Fruit fly (Drosophila melanogaster) whole organism, embryonic: Measurements from ENCODE around the gene Usp1.

Source experiments
- B-H2 ChIP-seq: fragments of 200-800 bp; sonication (Bioruptor generic); optimal IDR thresholded peaks from 2 replicates; lab custom pipeline; 2018; ENCODE audit warnings: missing biosample characterization, mild to moderate bottlenecking, missing genetic modification characterization
- CG10147 ChIP-seq: fragments of 200-800 bp; sonication (Bioruptor generic); optimal IDR thresholded peaks from 2 replicates; lab custom pipeline; 2019; ENCODE audit warnings: missing biosample characterization, mild to moderate bottlenecking, missing genetic modification characterization, moderate library complexity
- CG10431 ChIP-seq: fragments of 200-800 bp; sonication (Bioruptor generic); optimal IDR thresholded peaks from 3 replicates; lab custom pipeline; 2018; ENCODE audit warnings: missing biosample characterization, mild to moderate bottlenecking, missing genetic modification characterization
- CG11456 ChIP-seq: fragments of 200-800 bp; sonication (Bioruptor generic); IDR thresholded peaks from 3 replicates; pipeline ENCODE4 v1.3.6; 2022; ENCODE audit warnings: missing biosample characterization, missing genetic modification characterization
- CG12104 ChIP-seq: fragments of 200-800 bp; sonication (Bioruptor generic); optimal IDR thresholded peaks from 3 replicates; lab custom pipeline; 2016; ENCODE audit warnings: missing biosample characterization, missing genetic modification characterization
- CG12155 ChIP-seq: fragments of 200-800 bp; sonication (Bioruptor generic); optimal IDR thresholded peaks from 3 replicates; lab custom pipeline; 2016; ENCODE audit warnings: missing biosample characterization, missing genetic modification characterization
- CG12219 ChIP-seq: fragments of 200-800 bp; sonication (Bioruptor generic); optimal IDR thresholded peaks from 3 replicates; lab custom pipeline; 2018; ENCODE audit warnings: missing biosample characterization, mild to moderate bottlenecking, missing genetic modification characterization
- CG12299 ChIP-seq: fragments of 200-800 bp; sonication (Bioruptor generic); optimal IDR thresholded peaks from 2 replicates; lab custom pipeline; 2018; ENCODE audit warnings: missing biosample characterization, mild to moderate bottlenecking, missing genetic modification characterization
- CG1233 ChIP-seq: fragments of 200-800 bp; sonication (Bioruptor generic); optimal IDR thresholded peaks from 4 replicates; lab custom pipeline; 2018; ENCODE audit warnings: missing biosample characterization, mild to moderate bottlenecking, missing genetic modification characterization
- CG12391 ChIP-seq: fragments of 200-800 bp; sonication (Bioruptor generic); optimal IDR thresholded peaks from 3 replicates; lab custom pipeline; 2018; ENCODE audit warnings: missing biosample characterization, mild to moderate bottlenecking, missing genetic modification characterization, moderate library complexity
- CG12659 ChIP-seq: fragments of 200-800 bp; sonication (Bioruptor generic); optimal IDR thresholded peaks from 3 replicates; lab custom pipeline; 2017; ENCODE audit warnings: mild to moderate bottlenecking, missing biosample characterization, missing genetic modification reagents, missing genetic modification characterization
- CG13296 ChIP-seq: fragments of 200-800 bp; sonication (Bioruptor generic); optimal IDR thresholded peaks from 3 replicates; lab custom pipeline; 2018; ENCODE audit warnings: missing biosample characterization, mild to moderate bottlenecking, missing genetic modification characterization
- CG13424 ChIP-seq: fragments of 200-800 bp; sonication (Bioruptor generic); optimal IDR thresholded peaks from 2 replicates; lab custom pipeline; 2019; ENCODE audit warnings: missing biosample characterization, mild to moderate bottlenecking, missing genetic modification characterization, moderate library complexity
- CG14860 ChIP-seq: fragments of 200-800 bp; sonication (Bioruptor generic); IDR thresholded peaks from 3 replicates; pipeline ENCODE4 v1.3.6; 2022; ENCODE audit warnings: missing biosample characterization, missing genetic modification characterization; ENCODE audit not compliant: partially characterized antibody
- CG14965 ChIP-seq: fragments of 200-800 bp; sonication (Bioruptor generic); optimal IDR thresholded peaks from 2 replicates; lab custom pipeline; 2016; ENCODE audit warnings: missing biosample characterization, missing genetic modification characterization, borderline replicate concordance
- CG17912 ChIP-seq: fragments of 200-800 bp; sonication (Bioruptor generic); optimal IDR thresholded peaks from 2 replicates; lab custom pipeline; 2018; ENCODE audit warnings: missing biosample characterization, mild to moderate bottlenecking, missing genetic modification characterization
- CG4404 ChIP-seq: fragments of 200-800 bp; sonication (Bioruptor generic); IDR thresholded peaks from 2 replicates; pipeline ENCODE4 v1.3.6; 2022; ENCODE audit warnings: missing biosample characterization, missing genetic modification characterization
- CG6683 ChIP-seq: fragments of 200-800 bp; sonication (Bioruptor generic); optimal IDR thresholded peaks from 2 replicates; lab custom pipeline; 2017; ENCODE audit warnings: missing biosample characterization, mild to moderate bottlenecking, missing genetic modification characterization, missing genetic modification reagents
- CG6813 ChIP-seq: fragments of 200-800 bp; sonication (Bioruptor generic); optimal IDR thresholded peaks from 2 replicates; lab custom pipeline; 2017; ENCODE audit warnings: missing biosample characterization, missing genetic modification characterization, mild to moderate bottlenecking, moderate library complexity, missing genetic modification reagents
- CG7556 ChIP-seq: fragments of 200-800 bp; sonication (Bioruptor generic); optimal IDR thresholded peaks from 2 replicates; lab custom pipeline; 2017; ENCODE audit warnings: missing biosample characterization, mild to moderate bottlenecking, missing genetic modification characterization
- CG8478 ChIP-seq: fragments of >200 bp; optimal IDR thresholded peaks from 2 replicates; lab custom pipeline; 2018
- CG9817 ChIP-seq: fragments of 200-800 bp; sonication (Bioruptor generic); optimal IDR thresholded peaks from 2 replicates; lab custom pipeline; 2018; ENCODE audit warnings: missing biosample characterization, mild to moderate bottlenecking, missing genetic modification characterization, moderate library complexity
- Camta ChIP-seq: fragments of 200-800 bp; sonication (Bioruptor generic); optimal IDR thresholded peaks from 2 replicates; lab custom pipeline; 2016; ENCODE audit warnings: missing biosample characterization, missing genetic modification characterization
- CkIIα-i1 ChIP-seq: fragments of 200-800 bp; sonication (Bioruptor generic); IDR thresholded peaks from 2 replicates; pipeline ENCODE4 v1.3.6; 2022; ENCODE audit warnings: missing biosample characterization, missing genetic modification characterization
- Ets97D ChIP-seq: fragments of 200-800 bp; sonication (Bioruptor generic); optimal IDR thresholded peaks from 3 replicates; lab custom pipeline; 2016; ENCODE audit warnings: missing biosample characterization, missing genetic modification characterization
- Gsc ChIP-seq: fragments of 200-800 bp; sonication (Bioruptor generic); IDR thresholded peaks from 2 replicates; pipeline ENCODE4 v1.3.6; 2022; ENCODE audit warnings: missing biosample characterization, missing genetic modification characterization
- H2.0 ChIP-seq: fragments of 200-800 bp; sonication (Bioruptor generic); IDR thresholded peaks from 2 replicates; pipeline ENCODE4 v1.3.6; 2022; ENCODE audit warnings: missing biosample characterization, missing genetic modification characterization
- Kr ChIP-seq: fragments of 200-800 bp; sonication (Bioruptor generic); optimal IDR thresholded peaks from 2 replicates; lab custom pipeline; 2017; ENCODE audit warnings: missing biosample characterization, mild to moderate bottlenecking, missing genetic modification characterization
- NC2β ChIP-seq: fragments of 200-800 bp; sonication (Bioruptor generic); optimal IDR thresholded peaks from 2 replicates; lab custom pipeline; 2016; ENCODE audit warnings: missing biosample characterization, missing genetic modification characterization
- Neu2 ChIP-seq: fragments of 200-800 bp; sonication (Bioruptor generic); optimal IDR thresholded peaks from 3 replicates; lab custom pipeline; 2016; ENCODE audit warnings: missing biosample characterization, missing genetic modification characterization, borderline replicate concordance
- Nf-YA ChIP-seq: fragments of 200-800 bp; sonication (Bioruptor generic); IDR thresholded peaks from 2 replicates; pipeline ENCODE4 v1.3.6; 2022; ENCODE audit warnings: missing biosample characterization, missing genetic modification characterization
- Nf-YB ChIP-seq: fragments of 200-800 bp; sonication (Bioruptor generic); optimal IDR thresholded peaks from 3 replicates; lab custom pipeline; 2019; ENCODE audit warnings: missing biosample characterization, mild to moderate bottlenecking, missing genetic modification characterization, moderate library complexity
- Pdp1 ChIP-seq, 2 experiments: fragments of 200-800 bp; sonication (Bioruptor generic); optimal IDR thresholded peaks; 3 replicates each; lab custom pipeline; 2016; ENCODE audit warnings: missing biosample characterization in 2 of 2, missing genetic modification characterization in 2 of 2, mild to moderate bottlenecking in 1 of 2, moderate library complexity in 1 of 2
- Sin3A ChIP-seq: fragments of >200 bp; optimal IDR thresholded peaks from 2 replicates; lab custom pipeline; 2018
- Stat92E ChIP-seq, 3 experiments: fragments of >200 bp in 2 of 3; fragments of 200-800 bp in 1 of 3; sonication (Bioruptor generic) in 1 of 3; optimal IDR thresholded peaks; 2 replicates each; lab custom pipeline; 2017 to 2019; ENCODE audit warnings: missing biosample characterization in 3 of 3, missing genetic modification characterization in 3 of 3, mild to moderate bottlenecking in 1 of 3, moderate library complexity in 1 of 3
- ci ChIP-seq: fragments of 200-800 bp; sonication (Bioruptor generic); IDR thresholded peaks from 3 replicates; pipeline ENCODE4 v1.3.6; 2022; ENCODE audit warnings: missing biosample characterization, missing genetic modification characterization
- cwo ChIP-seq: fragments of 200-800 bp; sonication (Bioruptor generic); optimal IDR thresholded peaks from 3 replicates; lab custom pipeline; 2017; ENCODE audit warnings: missing biosample characterization, missing genetic modification characterization, mild to moderate bottlenecking, moderate library complexity, missing genetic modification reagents
- ftz-f1 ChIP-seq: fragments of 200-800 bp; sonication (Bioruptor generic); optimal IDR thresholded peaks from 2 replicates; lab custom pipeline; 2016; ENCODE audit warnings: missing biosample characterization, missing genetic modification characterization
- gem ChIP-seq: fragments of 200-800 bp; sonication (Bioruptor generic); optimal IDR thresholded peaks from 2 replicates; lab custom pipeline; 2019; ENCODE audit warnings: missing biosample characterization, mild to moderate bottlenecking, missing genetic modification characterization, moderate library complexity
- grn ChIP-seq: fragments of 200-800 bp; sonication (Bioruptor generic); optimal IDR thresholded peaks from 3 replicates; lab custom pipeline; 2017; ENCODE audit warnings: missing biosample characterization, missing genetic modification characterization
- gsb-n ChIP-seq: fragments of 200-800 bp; sonication (Bioruptor generic); optimal IDR thresholded peaks from 3 replicates; lab custom pipeline; 2018; ENCODE audit warnings: missing biosample characterization, mild to moderate bottlenecking, missing genetic modification characterization
- ham ChIP-seq: fragments of 200-800 bp; sonication (Bioruptor generic); IDR thresholded peaks from 2 replicates; pipeline ENCODE4 v1.3.6; 2022; ENCODE audit warnings: missing biosample characterization, missing genetic modification characterization
- lmd ChIP-seq: fragments of 200-800 bp; sonication (Bioruptor generic); IDR thresholded peaks from 2 replicates; pipeline ENCODE4 v1.3.6; 2022; ENCODE audit warnings: missing biosample characterization, missing genetic modification characterization
- maf-S ChIP-seq: fragments of 200-800 bp; sonication (Bioruptor generic); optimal IDR thresholded peaks from 2 replicates; lab custom pipeline; 2016; ENCODE audit warnings: missing biosample characterization, missing genetic modification characterization
- nmo ChIP-seq: fragments of 200-800 bp; sonication (Bioruptor generic); optimal IDR thresholded peaks from 2 replicates; lab custom pipeline; 2018; ENCODE audit warnings: missing biosample characterization, mild to moderate bottlenecking, missing genetic modification characterization, moderate library complexity
- pfk ChIP-seq: fragments of 200-800 bp; sonication (Bioruptor generic); optimal IDR thresholded peaks from 2 replicates; lab custom pipeline; 2018; ENCODE audit warnings: missing biosample characterization, mild to moderate bottlenecking, missing genetic modification characterization, moderate library complexity
- pros ChIP-seq: fragments of 200-800 bp; sonication (Bioruptor generic); optimal IDR thresholded peaks from 3 replicates; lab custom pipeline; 2019; ENCODE audit warnings: missing biosample characterization, mild to moderate bottlenecking, missing genetic modification characterization, moderate library complexity
- ranshi ChIP-seq: fragments of 200-800 bp; sonication (Bioruptor generic); IDR thresholded peaks from 2 replicates; pipeline ENCODE4 v1.3.6; 2022; ENCODE audit warnings: missing biosample characterization, missing genetic modification characterization
- seq ChIP-seq: fragments of 200-800 bp; sonication (Bioruptor generic); IDR thresholded peaks from 2 replicates; pipeline ENCODE4 v1.3.6; 2022; ENCODE audit warnings: missing biosample characterization, missing genetic modification characterization
- sr ChIP-seq: fragments of 200-800 bp; sonication (Bioruptor generic); IDR thresholded peaks from 3 replicates; pipeline ENCODE4 v1.3.6; 2022; ENCODE audit warnings: missing biosample characterization, missing genetic modification characterization
- tio ChIP-seq: fragments of 200-800 bp; sonication (Bioruptor generic); optimal IDR thresholded peaks from 2 replicates; lab custom pipeline; 2017; ENCODE audit warnings: missing biosample characterization, missing genetic modification characterization, inconsistent platforms

Gene Usp1

dm6 chr3R:29207996-29208395 lies 21.0 kb upstream of the Usp1 start (continued):
- TF ChIP-seq Gsc (no peak), CG10431 (no peak), H2.0 (GFP tag; lab: Robert Waterston, UW) (peak; percentile 69), CG8478 (lab: Kevin White, UChicago) (no peak), grn (GFP tag; lab: Kevin White, UChicago) (no peak), CkIIα-i1 (GFP tag; lab: Robert Waterston, UW) (no peak), Stat92E (GFP tag; optimal IDR thresholded peaks at IDR 0.05; lab: Kevin White, UChicago) (no peak), CG12104 (GFP tag; lab: Kevin White, UChicago) (peak; percentile 8), pfk (GFP tag; lab: Kevin White, UChicago) (no peak), Sin3A (lab: Kevin White, UChicago) (no peak), seq (GFP tag; lab: Robert Waterston, UW) (peak; percentile 60), Nf-YA (GFP tag; lab: Robert Waterston, UW) (peak; percentile 54), nmo (GFP tag; lab: Kevin White, UChicago) (peak; percentile 76), maf-S (GFP tag; lab: Kevin White, UChicago) (no peak), Pdp1 (GFP tag; optimal IDR thresholded peaks at IDR 0.05; lab: Kevin White, UChicago) (peak; percentile 11 to 42), CG14860 (GFP tag; lab: Robert Waterston, UW) (no peak), CG1233 (GFP tag; lab: Kevin White, UChicago) (peak; percentile 54), ftz-f1 (GFP tag; lab: Kevin White, UChicago) (no peak), CG12219 (GFP tag; lab: Kevin White, UChicago) (peak; percentile 76), CG11456 (peak; percentile 60; the same call in 1 of the 3 replicates), CG14965 (GFP tag; lab: Kevin White, UChicago) (no peak), CG12299 (tag; lab: Kevin White, UChicago) (peak; percentile 25), lmd (GFP tag; lab: Robert Waterston, UW) (peak; percentile 68), ham (GFP tag; lab: Robert Waterston, UW) (no peak), gem (tag; lab: Kevin White, UChicago) (peak; percentile 87), CG13424 (peak; percentile 75), ranshi (peak; percentile 43; the same call in 1 of the 2 replicates), pros (GFP tag; lab: Kevin White, UChicago) (no peak), B-H2 (no peak), Neu2 (GFP tag; lab: Kevin White, UChicago) (no peak), NC2β (GFP tag; lab: Kevin White, UChicago) (peak; percentile 10), CG4404 (GFP tag; lab: Robert Waterston, UW) (no peak), Kr (GFP tag; lab: Kevin White, UChicago) (no peak), cwo (peak; percentile 23), CG10147 (peak; percentile 45), gsb-n (tag; lab: Kevin White, UChicago) (peak; percentile 71), CG6683 (GFP tag; lab: Kevin White, UChicago) (peak; percentile 29), CG6813 (GFP tag; lab: Kevin White, UChicago) (peak; percentile 54), CG7556 (GFP tag; lab: Kevin White, UChicago) (peak; percentile 63), sr (GFP tag; lab: Robert Waterston, UW) (peak; percentile 23; the same call in 1 of the 3 replicates), Nf-YB (GFP tag; lab: Kevin White, UChicago) (peak; percentile 27), CG13296 (GFP tag; lab: Kevin White, UChicago) (peak; percentile 16), CG17912 (no peak), tio (GFP tag; lab: Kevin White, UChicago) (no peak), CG12155 (GFP tag; lab: Kevin White, UChicago) (peak; percentile 24), Ets97D (GFP tag; lab: Kevin White, UChicago) (no peak), Camta (GFP tag; lab: Kevin White, UChicago) (peak; percentile 30), CG12659 (GFP tag; lab: Kevin White, UChicago) (peak; percentile 68), CG9817 (tag; lab: Kevin White, UChicago) (peak; percentile 24), CG12391 (tag; lab: Kevin White, UChicago) (peak; percentile 77), ci (GFP tag; lab: Robert Waterston, UW) (peak; percentile 89)
